Fruit fly (Drosophila melanogaster): Measurements from ENCODE around the gene comm3.
A peak's percentile ranks its signal among the peaks of the same experiment; 100 is the strongest.

Gene comm3

DNA sequence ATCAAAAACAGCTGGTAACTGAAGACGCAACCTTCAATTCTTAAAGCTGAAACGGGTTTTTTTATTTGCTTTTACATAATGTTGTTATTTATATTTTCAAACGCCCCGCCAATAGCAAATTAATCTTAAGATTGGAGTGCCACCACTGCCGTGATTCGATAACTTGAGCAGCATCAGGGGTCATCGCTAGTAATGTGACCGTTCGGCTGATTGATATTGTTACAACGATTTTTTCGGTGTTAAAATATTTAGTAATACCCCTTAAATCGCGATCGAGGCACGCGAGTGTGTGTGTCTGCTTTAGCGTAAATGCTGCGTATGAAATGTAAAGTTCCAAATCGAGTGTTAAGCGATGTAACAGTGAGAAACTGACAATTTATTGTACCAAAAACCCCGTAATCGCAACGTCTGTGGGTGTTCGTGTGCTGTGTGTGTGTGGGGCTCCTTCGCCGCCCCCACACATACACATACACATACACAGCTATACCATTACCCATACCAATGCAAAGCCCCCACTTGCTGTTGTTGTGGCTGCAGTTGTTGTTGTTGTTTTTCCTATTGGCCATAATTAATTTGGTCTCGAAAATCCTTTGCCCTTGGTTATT lies 81.6 kb downstream of the comm3 start, which contains the start of gene dop (continued):
- TF ChIP-seq sr (GFP tag; IDR thresholded peaks at IDR 0.05): peak; percentile 78; the same call in 2 of the 3 replicates
- TF ChIP-seq CG2116 (GFP tag; optimal IDR thresholded peaks at IDR 0.05): peak; percentile 81
- peak; percentile 55 for TF ChIP-seq Sin3A (optimal IDR thresholded peaks at IDR 0.05)
- peak; percentile 59 for TF ChIP-seq CG4617 (GFP tag; optimal IDR thresholded peaks at IDR 0.05; ENCODE audit: borderline replicate concordance)
- TF ChIP-seq onecut (GFP tag; IDR thresholded peaks at IDR 0.05): peak; percentile 67
- no peak for TF ChIP-seq CG12219 (GFP tag; optimal IDR thresholded peaks at IDR 0.05)
- TF ChIP-seq sna (GFP tag; IDR thresholded peaks at IDR 0.05; ENCODE audit: partially characterized antibody): peak; percentile 43
- TF ChIP-seq Rfx (GFP tag; IDR thresholded peaks at IDR 0.05): peak; percentile 46
- TF ChIP-seq CG7556 (GFP tag; optimal IDR thresholded peaks at IDR 0.05): no peak
- peak; percentile 42 for TF ChIP-seq shn (GFP tag; optimal IDR thresholded peaks at IDR 0.05)
- TF ChIP-seq chn (GFP tag; optimal IDR thresholded peaks at IDR 0.05): peak; percentile 14
- TF ChIP-seq otp (GFP tag; IDR thresholded peaks at IDR 0.05): no peak
- peak; percentile 34; the same call in 1 of the 2 replicates for TF ChIP-seq slbo (GFP tag; IDR thresholded peaks at IDR 0.05)
- TF ChIP-seq ara (GFP tag; IDR thresholded peaks at IDR 0.05): no peak
- peak; percentile 72 for TF ChIP-seq gfzf (GFP tag; optimal IDR thresholded peaks at IDR 0.05)
- peak; percentile 3 for TF ChIP-seq CG8290 (GFP tag; optimal IDR thresholded peaks at IDR 0.05)
- TF ChIP-seq CG8290 (tag; optimal IDR thresholded peaks at IDR 0.05): peak in 1 of 2 experiments; percentile 40
- peak; percentile 58 for TF ChIP-seq CG34224 (GFP tag; IDR thresholded peaks at IDR 0.05; ENCODE audit: partially characterized antibody)
- TF ChIP-seq unc-4 (GFP tag; IDR thresholded peaks at IDR 0.05; ENCODE audit: partially characterized antibody): peak; percentile 70
- peak; percentile 92 for TF ChIP-seq Ets65A (GFP tag)
- TF ChIP-seq YL-1 (GFP tag; optimal IDR thresholded peaks at IDR 0.05): peak; percentile 24
- peak; percentile 80 for TF ChIP-seq sens (GFP tag)
- TF ChIP-seq h (optimal IDR thresholded peaks at IDR 0.05): no peak
- TF ChIP-seq CG12942 (GFP tag; optimal IDR thresholded peaks at IDR 0.05): peak; percentile 9
- TF ChIP-seq CG3838 (GFP tag; optimal IDR thresholded peaks at IDR 0.05): no peak
- peak; percentile 29 for TF ChIP-seq pnt (GFP tag; optimal IDR thresholded peaks at IDR 0.05)
- TF ChIP-seq CG11504 (tag; optimal IDR thresholded peaks at IDR 0.05): no peak
- TF ChIP-seq Sry-β (GFP tag; optimal IDR thresholded peaks at IDR 0.05): peak; percentile 27
- 0 out of 3 replicates have a peak, but pooled peaks have one; percentile 35 for TF ChIP-seq mld (GFP tag; IDR thresholded peaks at IDR 0.05; ENCODE audit: partially characterized antibody)
- TF ChIP-seq ato (GFP tag; IDR thresholded peaks at IDR 0.05; ENCODE audit: partially characterized antibody): peak; percentile 55; the same call in 1 of the 2 replicates
- TF ChIP-seq CG33213 (GFP tag; optimal IDR thresholded peaks at IDR 0.05): peak; percentile 34
- TF ChIP-seq emc (GFP tag; optimal IDR thresholded peaks at IDR 0.05): no peak
- TF ChIP-seq CG4360 (GFP tag; IDR thresholded peaks at IDR 0.05): peak; percentile 94
- peak; percentile 62 for TF ChIP-seq CG9932 (GFP tag; IDR thresholded peaks at IDR 0.05)
- TF ChIP-seq Hsf (GFP tag; optimal IDR thresholded peaks at IDR 0.05): peak; percentile 39

- TF ChIP-seq MESR4 (GFP tag; optimal IDR thresholded peaks at IDR 0.05) (peak; percentile 6), Neu2 (GFP tag; optimal IDR thresholded peaks at IDR 0.05; ENCODE audit: borderline replicate concordance) (no peak), CG34224 (GFP tag; IDR thresholded peaks at IDR 0.05; ENCODE audit: partially characterized antibody) (0 out of 3 replicates have a peak, but pooled peaks have one; percentile 4), cas (GFP tag; IDR thresholded peaks at IDR 0.05) (no peak), CG7987 (GFP tag; optimal IDR thresholded peaks at IDR 0.05) (no peak), CG32772 (GFP tag; IDR thresholded peaks at IDR 0.05) (no peak), ssp (GFP tag; IDR thresholded peaks at IDR 0.05) (no peak), Pdp1 (GFP tag; optimal IDR thresholded peaks at IDR 0.05) (peak in 1 of 2 experiments; percentile 95)
Measured at dm6 chr3L:15563851-15564106, 83.8 kb downstream of the comm3 start.
